Worm (Caenorhabditis elegans) whole organism, midembryonic: Measurements from ENCODE around the gene H12D21.9.

ENCODE experiments used
- T22C8.4 ChIP-seq: fragments of 200-800 bp; sonication (Bioruptor generic); IDR thresholded peaks from 2 replicates; pipeline ENCODE4 v1.3.6; 2022; ENCODE audit warnings: missing genetic modification characterization, missing compliant biosample characterization
- klf-2 ChIP-seq: fragments of 200-800 bp; sonication (Bioruptor generic); conservative IDR thresholded peaks from 2 replicates; pipeline ENCODE4 v1.3.6; 2022; ENCODE audit warnings: missing genetic modification reagents, missing genetic modification characterization, missing compliant biosample characterization
- med-1 ChIP-seq: sonication (generic microtip); optimal IDR thresholded peaks from 2 replicates; lab custom pipeline; 2017; ENCODE audit warnings: missing genetic modification characterization, mild to moderate bottlenecking, missing compliant biosample characterization, antibody characterized with exemption, missing genetic modification reagents; ENCODE audit not compliant: insufficient read depth
- ref-1 ChIP-seq: fragments of 200-800 bp; sonication (Bioruptor generic); conservative IDR thresholded peaks from 2 replicates; pipeline ENCODE4 v1.3.6; 2022; ENCODE audit warnings: missing genetic modification reagents, missing genetic modification characterization, missing compliant biosample characterization
- tab-1 ChIP-seq: fragments of 200-800 bp; sonication (Bioruptor generic); IDR thresholded peaks from 2 replicates; pipeline ENCODE4 v1.3.6; 2022; ENCODE audit warnings: missing genetic modification characterization, missing compliant biosample characterization
- ztf-23 ChIP-seq: fragments of 200-800 bp; sonication (Bioruptor generic); IDR thresholded peaks from 2 replicates; pipeline ENCODE4 v1.3.6; 2022; ENCODE audit warnings: missing genetic modification reagents, missing genetic modification characterization, missing compliant biosample characterization
- ztf-29 ChIP-seq: fragments of 200-800 bp; sonication (Bioruptor generic); IDR thresholded peaks from 2 replicates; pipeline ENCODE4 v1.3.6; 2022; ENCODE audit warnings: missing genetic modification reagents, missing genetic modification characterization, missing compliant biosample characterization

ce11 chrV:14858503-14858902 lies 50.8 kb downstream of the H12D21.9 start, which contains the start of gene npr-13:
- TF ChIP-seq tab-1 (GFP tag; lab: Robert Waterston, UW) (no peak), klf-2 (GFP tag; lab: Robert Waterston, UW) (no peak), med-1 (GFP tag; lab: Kevin White, UChicago) (no peak), ztf-29 (GFP tag; lab: Robert Waterston, UW) (no peak), T22C8.4 (GFP tag; lab: Robert Waterston, UW) (no peak), ztf-23 (GFP tag; lab: Robert Waterston, UW) (no peak), ref-1 (GFP tag; lab: Robert Waterston, UW) (no peak)
